Worm (Caenorhabditis elegans) whole organism, early embryonic: ENCODE results near the gene Y57G11C.1142.

Source experiments
- B0310.2 ChIP-seq: sonication (generic microtip); optimal IDR thresholded peaks from 2 replicates; lab custom pipeline; 2016; ENCODE audit warnings: mild to moderate bottlenecking, missing genetic modification characterization, missing compliant biosample characterization
- F13C5.2 ChIP-seq: sonication (generic microtip); optimal IDR thresholded peaks from 2 replicates; lab custom pipeline; 2017; ENCODE audit warnings: mild to moderate bottlenecking, missing genetic modification characterization, inconsistent platforms, missing compliant biosample characterization
- aly-1 ChIP-seq: sonication (generic microtip); optimal IDR thresholded peaks from 2 replicates; lab custom pipeline; 2016; ENCODE audit warnings: missing genetic modification characterization, missing compliant biosample characterization
- ama-1 ChIP-seq: fragments of 150-350 bp; optimal IDR thresholded peaks from 2 replicates; lab custom pipeline; 2014
- ceh-13 ChIP-seq: fragments of 200-800 bp; sonication (Bioruptor generic); optimal IDR thresholded peaks from 2 replicates; lab custom pipeline; 2018; ENCODE audit warnings: mild to moderate bottlenecking, missing genetic modification characterization, missing compliant biosample characterization
- ceh-36 ChIP-seq: sonication (generic microtip); optimal IDR thresholded peaks from 2 replicates; lab custom pipeline; 2016; ENCODE audit warnings: missing genetic modification characterization, inconsistent platforms, missing compliant biosample characterization
- ets-7 ChIP-seq: sonication (generic microtip); optimal IDR thresholded peaks from 2 replicates; lab custom pipeline; 2016; ENCODE audit warnings: missing genotype, missing genetic modification characterization, missing compliant biosample characterization
- flt-1 ChIP-seq: fragments of 200-800 bp; sonication (Bioruptor generic); IDR thresholded peaks from 2 replicates; pipeline ENCODE4 v1.3.6; 2022; ENCODE audit warnings: missing genetic modification characterization, missing compliant biosample characterization
- hmbx-1 ChIP-seq: sonication (generic microtip); optimal IDR thresholded peaks from 2 replicates; lab custom pipeline; 2016; ENCODE audit warnings: mild to moderate bottlenecking, missing genetic modification characterization, missing compliant biosample characterization
- hmg-4 ChIP-seq: fragments of 200-800 bp; sonication (Bioruptor generic); optimal IDR thresholded peaks from 2 replicates; lab custom pipeline; 2018; ENCODE audit warnings: mild to moderate bottlenecking, missing genetic modification characterization, missing compliant biosample characterization
- hnd-1 ChIP-seq: sonication (generic microtip); optimal IDR thresholded peaks from 2 replicates; lab custom pipeline; 2016; ENCODE audit warnings: missing genetic modification characterization, missing compliant biosample characterization
- pes-1 ChIP-seq: fragments of 200-800 bp; sonication (Bioruptor generic); IDR thresholded peaks from 2 replicates; pipeline ENCODE4 v1.3.6; 2022; ENCODE audit warnings: missing genetic modification reagents, missing genetic modification characterization, missing compliant biosample characterization
- scrt-1 ChIP-seq: fragments of 200-800 bp; sonication (Bioruptor generic); IDR thresholded peaks from 2 replicates; pipeline ENCODE4 v1.3.6; 2022; ENCODE audit warnings: missing genetic modification characterization, missing compliant biosample characterization
- sea-1 ChIP-seq: fragments of 200-800 bp; sonication (Bioruptor generic); conservative IDR thresholded peaks from 2 replicates; pipeline ENCODE4 v1.3.6; 2022; ENCODE audit warnings: missing genetic modification characterization, missing compliant biosample characterization
- tbx-11 ChIP-seq: fragments of 200-800 bp; sonication (Bioruptor generic); IDR thresholded peaks from 2 replicates; pipeline ENCODE4 v1.3.6; 2022; ENCODE audit warnings: missing genetic modification characterization, missing compliant biosample characterization
- tbx-37 ChIP-seq: fragments of 200-800 bp; sonication (Bioruptor generic); conservative IDR thresholded peaks from 2 replicates; pipeline ENCODE4 v1.3.6; 2022; ENCODE audit warnings: missing genetic modification reagents, missing genetic modification characterization, missing compliant biosample characterization
- tra-4 ChIP-seq: sonication (generic microtip); optimal IDR thresholded peaks from 2 replicates; lab custom pipeline; 2017; ENCODE audit warnings: missing genetic modification characterization, missing compliant biosample characterization

Y57G11C.1142 gene

DNA sequence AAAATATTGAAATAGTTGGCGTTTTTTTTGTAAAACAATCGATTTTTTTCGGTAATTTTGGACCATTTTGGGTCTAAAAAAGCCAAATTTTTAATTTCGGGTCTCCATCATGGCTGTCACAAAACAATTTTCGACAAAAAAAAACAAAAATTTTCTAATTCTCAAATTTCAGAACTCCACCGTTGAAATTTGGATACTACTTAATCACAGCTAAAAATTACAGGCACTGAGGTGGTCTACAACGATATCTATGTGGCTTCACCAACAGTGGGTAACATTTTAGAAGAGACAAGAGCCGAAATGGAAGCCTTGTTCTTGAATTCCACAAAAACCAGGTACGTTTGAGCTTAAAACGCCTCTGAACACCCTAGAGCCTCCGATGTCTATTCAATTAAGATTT lies at the start of gene Y57G11C.1142:
Gene Y57G11C.1142, plus strand, starts transcription at position 301 of the 400 bp plus-strand sequence.
- TF ChIP-seq tra-4 (tag; lab: Kevin White, UChicago) (no peak), ets-7 (tag; lab: Kevin White, UChicago) (no peak), pes-1 (no peak), F13C5.2 (tag; lab: Kevin White, UChicago) (no peak), tbx-37 (GFP tag; lab: Robert Waterston, UW) (no peak), aly-1 (no peak), sea-1 (no peak), hmg-4 (no peak), scrt-1 (GFP tag; lab: Robert Waterston, UW) (no peak), flt-1 (GFP tag; lab: Robert Waterston, UW) (no peak), ceh-13 (GFP tag; lab: Kevin White, UChicago) (no peak), ceh-36 (tag; lab: Kevin White, UChicago) (no peak), B0310.2 (tag; lab: Kevin White, UChicago) (no peak), hnd-1 (tag; lab: Kevin White, UChicago) (no peak), tbx-11 (no peak)

DNA sequence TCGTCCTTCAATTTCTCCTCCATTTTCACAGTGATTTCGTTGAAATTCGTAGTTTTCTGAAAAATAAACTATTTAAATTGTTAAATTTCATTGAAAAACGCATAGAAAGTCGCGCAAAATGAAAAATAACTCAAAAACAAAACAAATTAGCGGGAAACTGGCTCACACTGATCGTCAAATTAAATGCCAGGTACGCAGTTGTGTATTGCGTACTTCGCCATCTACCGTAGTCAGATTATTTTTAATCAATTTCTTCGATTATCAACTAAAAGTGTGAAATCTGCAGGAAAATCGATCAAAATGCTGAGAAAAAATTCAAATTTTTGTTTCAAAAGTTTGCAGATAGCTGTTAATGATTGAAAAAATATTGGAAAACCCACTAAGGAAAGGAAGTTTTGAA lies 47.5 kb upstream of the Y57G11C.1142 start, which contains the start of gene Y57G11C.499:
Gene Y57G11C.499, minus strand, starts transcription at position 23 of the 400 bp plus-strand sequence.
- TF ChIP-seq pes-1 (no peak), F13C5.2 (tag; lab: Kevin White, UChicago) (no peak), B0310.2 (tag; lab: Kevin White, UChicago) (no peak), aly-1 (no peak), ets-7 (tag; lab: Kevin White, UChicago) (no peak), flt-1 (GFP tag; lab: Robert Waterston, UW) (no peak), tbx-37 (GFP tag; lab: Robert Waterston, UW) (no peak), hmbx-1 (tag; lab: Kevin White, UChicago) (no peak), ama-1 (lab: Kevin White, UChicago) (no peak), hnd-1 (tag; lab: Kevin White, UChicago) (no peak), scrt-1 (GFP tag; lab: Robert Waterston, UW) (no peak), hmg-4 (no peak), ceh-36 (tag; lab: Kevin White, UChicago) (no peak), tra-4 (tag; lab: Kevin White, UChicago) (no peak), sea-1 (no peak), tbx-11 (no peak), ceh-13 (GFP tag; lab: Kevin White, UChicago) (no peak)

DNA sequence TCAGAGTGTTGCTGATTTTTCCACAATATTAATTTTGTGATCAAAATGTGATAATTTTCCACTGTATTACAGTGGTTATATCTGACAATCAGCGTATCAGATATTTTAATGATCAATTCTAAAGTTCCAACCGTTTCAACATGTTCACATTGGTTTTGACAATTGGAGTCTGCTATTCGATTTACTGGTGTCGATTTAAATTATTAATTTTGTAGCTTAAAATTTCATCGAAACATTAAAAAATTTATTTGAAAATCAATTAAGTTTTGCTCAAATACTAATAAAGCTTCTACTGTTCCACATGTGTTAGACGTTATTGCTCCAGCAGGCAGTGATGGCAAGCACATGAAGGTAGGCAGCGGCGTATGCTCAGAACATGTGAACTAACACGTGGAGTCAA lies 44.6 kb upstream of the Y57G11C.1142 start:
- no peak for TF ChIP-seq ets-7 (tag; lab: Kevin White, UChicago)
- TF ChIP-seq flt-1 (GFP tag; lab: Robert Waterston, UW), result no peak
- TF ChIP-seq tbx-37 (GFP tag; lab: Robert Waterston, UW), result no peak
- TF ChIP-seq tra-4 (tag; lab: Kevin White, UChicago), result no peak
- no peak for TF ChIP-seq tbx-11
- TF ChIP-seq ceh-36 (tag; lab: Kevin White, UChicago), result no peak
- no peak for TF ChIP-seq ceh-13 (GFP tag; lab: Kevin White, UChicago)
- TF ChIP-seq hnd-1 (tag; lab: Kevin White, UChicago), result no peak
- no peak for TF ChIP-seq F13C5.2 (tag; lab: Kevin White, UChicago)
- TF ChIP-seq hmg-4, result no peak

DNA sequence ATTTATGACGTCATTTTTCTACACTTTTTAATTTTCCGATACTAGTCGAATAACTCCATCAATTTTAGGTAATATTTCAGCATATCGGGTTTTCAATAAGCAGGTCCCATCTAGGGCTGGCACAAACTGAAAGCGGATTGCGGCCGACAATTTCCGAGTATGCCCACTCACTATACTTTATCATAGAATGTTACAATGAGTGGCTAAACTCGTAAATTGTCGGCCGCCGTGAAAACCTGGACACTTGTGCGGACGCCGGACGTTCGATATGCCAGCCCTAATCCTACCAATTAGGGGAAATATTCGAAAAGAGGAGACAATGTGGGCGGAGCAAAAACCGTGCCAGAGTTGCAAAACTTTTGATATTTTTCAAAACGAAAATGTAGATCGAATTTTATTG lies 42.8 kb upstream of the Y57G11C.1142 start:
- TF ChIP-seq hnd-1 (tag; lab: Kevin White, UChicago) (no peak), hmg-4 (no peak), B0310.2 (tag; lab: Kevin White, UChicago) (no peak), F13C5.2 (tag; lab: Kevin White, UChicago) (no peak), ceh-36 (tag; lab: Kevin White, UChicago) (no peak), tra-4 (tag; lab: Kevin White, UChicago) (no peak), ets-7 (tag; lab: Kevin White, UChicago) (no peak), ceh-13 (GFP tag; lab: Kevin White, UChicago) (no peak), hmbx-1 (tag; lab: Kevin White, UChicago) (no peak), scrt-1 (GFP tag; lab: Robert Waterston, UW) (no peak), tbx-11 (no peak)

DNA sequence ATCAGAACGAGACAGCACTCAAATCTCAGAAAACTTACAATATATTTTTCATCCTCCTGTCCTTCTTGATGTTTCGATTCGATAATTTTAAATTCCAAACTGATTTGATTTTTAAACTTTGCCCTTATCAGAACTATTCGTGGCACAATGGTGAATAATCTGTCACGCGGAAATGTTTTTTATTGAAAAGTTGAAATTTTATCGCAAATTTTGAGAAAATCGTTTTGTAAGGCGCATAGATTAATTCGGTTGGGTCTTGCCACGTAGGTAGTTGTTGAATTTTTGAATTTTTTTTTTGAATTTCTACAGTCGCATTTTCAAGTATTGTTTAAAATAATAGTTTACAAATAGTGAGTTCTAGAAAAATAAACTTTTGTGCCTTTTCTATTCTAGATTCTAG lies 41.6 kb upstream of the Y57G11C.1142 start, which contains the start of gene ptp-5.2:
Gene ptp-5.2, minus strand, starts transcription at position 101 of the 400 bp plus-strand sequence.
- TF ChIP-seq ceh-36 (tag; lab: Kevin White, UChicago), result no peak

DNA sequence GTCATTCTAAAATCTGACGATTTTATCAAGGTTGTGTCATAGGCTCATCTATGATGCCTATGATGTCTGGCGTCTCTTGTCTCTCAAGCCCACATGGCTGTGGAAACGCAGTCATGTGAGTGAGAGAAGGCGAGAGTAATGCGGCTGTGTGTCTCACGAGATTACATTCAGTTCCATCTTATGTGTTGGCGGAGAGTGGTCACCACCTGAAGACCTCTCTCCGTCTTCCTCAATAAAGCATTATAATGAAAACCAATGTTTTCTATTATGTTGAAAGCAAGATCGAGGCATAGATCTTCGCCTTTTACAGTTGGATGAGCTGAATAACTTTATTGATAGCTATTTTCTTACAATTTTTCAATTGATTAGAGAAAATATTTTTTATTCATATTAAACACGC lies 39.1 kb upstream of the Y57G11C.1142 start:
- TF ChIP-seq F13C5.2 (tag; lab: Kevin White, UChicago), result peak; percentile 7

DNA sequence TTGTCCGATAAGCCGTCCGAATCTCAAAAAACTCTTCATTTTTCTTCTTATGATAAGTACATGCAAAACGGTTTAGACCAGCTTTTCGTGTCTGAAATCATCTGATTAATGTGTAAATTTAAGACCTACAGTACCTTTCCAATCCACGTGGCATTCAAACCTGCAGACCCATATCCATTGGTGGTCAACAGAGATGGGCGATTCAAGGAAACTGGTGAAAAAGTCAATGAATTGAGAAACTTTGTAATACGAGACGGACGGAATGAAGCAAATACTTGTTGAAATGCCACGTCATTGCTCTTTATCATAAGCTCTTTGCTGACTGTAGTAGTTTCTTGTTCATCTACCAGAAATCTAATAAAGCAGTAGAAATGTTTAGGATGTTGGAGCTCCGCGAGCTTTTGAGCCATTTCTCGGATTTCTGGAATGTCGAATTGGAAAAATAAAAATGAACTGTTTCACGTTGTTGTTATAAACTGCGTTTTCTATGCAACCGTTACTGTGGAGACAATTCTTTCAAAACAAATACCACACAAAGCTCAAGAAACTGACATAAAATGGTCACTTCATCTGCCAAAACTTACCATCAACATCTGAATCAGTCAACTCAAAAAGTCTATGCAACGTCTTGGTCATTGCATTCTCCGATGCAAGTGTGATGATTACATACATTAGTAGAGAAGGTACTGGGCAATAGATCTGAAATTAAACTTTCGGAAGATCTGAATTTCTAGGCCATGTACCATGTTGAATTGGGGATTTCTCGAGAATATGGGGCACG lies 38.3 kb upstream of the Y57G11C.1142 start:
- TF ChIP-seq ceh-13 (GFP tag; lab: Kevin White, UChicago) (no peak), hmbx-1 (tag; lab: Kevin White, UChicago) (no peak)

DNA sequence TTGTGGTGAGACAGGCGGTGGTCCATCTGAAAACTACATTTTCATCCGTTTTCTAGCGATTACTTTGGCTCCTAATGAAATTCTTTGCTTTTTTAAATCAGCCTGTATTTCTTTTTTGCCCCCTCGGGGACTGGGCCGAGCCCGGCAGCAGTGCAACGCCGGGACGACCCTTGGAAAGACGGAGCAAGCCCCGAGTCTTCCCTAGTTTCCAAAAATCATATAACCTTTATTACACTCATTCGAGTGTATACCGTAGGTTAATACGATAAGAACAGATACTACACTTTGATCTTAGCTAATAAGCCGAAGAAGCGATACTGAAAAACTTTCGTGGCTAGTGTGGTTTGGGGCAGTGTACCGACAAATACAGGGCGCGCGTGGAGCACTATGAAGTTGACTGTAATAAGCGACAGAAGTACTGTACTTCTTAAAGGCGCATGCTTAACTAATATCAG lies 37.7 kb upstream of the Y57G11C.1142 start:
- TF ChIP-seq ama-1 (lab: Kevin White, UChicago) (no peak), ets-7 (tag; lab: Kevin White, UChicago) (no peak), tbx-37 (GFP tag; lab: Robert Waterston, UW) (no peak), hnd-1 (tag; lab: Kevin White, UChicago) (no peak), pes-1 (no peak), flt-1 (GFP tag; lab: Robert Waterston, UW) (no peak), hmg-4 (no peak), tra-4 (tag; lab: Kevin White, UChicago) (no peak), ceh-13 (GFP tag; lab: Kevin White, UChicago) (no peak), aly-1 (no peak), hmbx-1 (tag; lab: Kevin White, UChicago) (no peak), sea-1 (no peak), ceh-36 (tag; lab: Kevin White, UChicago) (no peak), tbx-11 (no peak), scrt-1 (GFP tag; lab: Robert Waterston, UW) (no peak), F13C5.2 (tag; lab: Kevin White, UChicago) (no peak), B0310.2 (tag; lab: Kevin White, UChicago) (no peak)
